Fruit fly (Drosophila melanogaster): ENCODE data around the gene CG7142.

CG7142 gene

DNA sequence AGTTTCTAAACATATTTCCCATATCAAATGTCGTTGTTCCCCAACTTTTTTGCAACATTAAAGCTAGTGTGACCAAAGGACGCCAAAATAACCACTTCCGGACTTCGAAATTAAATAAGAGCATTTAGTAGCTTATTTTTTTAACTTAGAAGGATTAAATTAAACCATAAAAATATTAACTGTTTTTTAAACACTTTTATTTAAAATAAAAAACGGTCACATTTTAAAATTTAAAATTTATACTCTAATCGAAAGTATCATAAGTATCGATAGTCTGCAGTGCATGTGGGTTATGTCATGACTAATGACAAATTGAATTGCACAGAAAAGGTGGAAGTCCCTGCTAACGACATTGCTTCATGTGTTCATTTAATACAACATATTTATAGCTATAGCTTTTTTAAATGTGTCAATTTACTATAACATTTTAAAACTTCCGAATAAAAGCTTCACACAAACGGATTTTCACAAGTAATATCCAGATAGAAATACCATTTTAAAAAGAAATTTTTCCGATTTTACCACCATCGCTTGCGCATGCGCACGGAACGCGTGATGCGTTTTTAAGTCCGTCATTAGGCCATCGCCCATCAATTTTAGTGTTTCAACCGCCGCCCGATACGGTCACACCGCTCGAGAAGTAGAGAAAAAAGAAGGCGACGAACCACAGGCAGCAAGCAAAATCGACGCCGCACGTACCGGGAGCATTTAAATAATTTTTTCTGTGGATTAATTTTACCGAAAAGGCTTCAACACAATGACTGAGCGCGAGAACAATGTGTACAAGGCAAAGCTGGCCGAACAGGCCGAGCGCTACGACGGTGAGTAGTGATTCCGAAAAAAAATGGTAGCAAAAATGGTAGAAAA, 37.0 kb downstream of the CG7142 start, which contains the start of the genes CG7156 and 14-3-3epsilon (continued):
- TF ChIP-seq Hr51 (GFP tag; optimal IDR thresholded peaks at IDR 0.05) = no peak
- TF ChIP-seq CG43689 (GFP tag; IDR thresholded peaks at IDR 0.05) = no peak
- TF ChIP-seq CG11696 (GFP tag; IDR thresholded peaks at IDR 0.05) = no peak
- TF ChIP-seq phol (tag; optimal IDR thresholded peaks at IDR 0.05) = peak; percentile 82
- peak; percentile 71 for TF ChIP-seq Abd-B (GFP tag; optimal IDR thresholded peaks at IDR 0.05)
- peak; percentile 3 for TF ChIP-seq ATbp (GFP tag; optimal IDR thresholded peaks at IDR 0.05)
- peak; percentile 46 for TF ChIP-seq CG2120 (GFP tag; optimal IDR thresholded peaks at IDR 0.05)
- TF ChIP-seq CG4617 (GFP tag; optimal IDR thresholded peaks at IDR 0.05; ENCODE audit: borderline replicate concordance) = peak; percentile 40
- peak in 1 of 3 experiments; percentile 57 for TF ChIP-seq lola (GFP tag; optimal IDR thresholded peaks at IDR 0.05)
- no peak; the same call in 1 of the 2 replicates for TF ChIP-seq ato (GFP tag; IDR thresholded peaks at IDR 0.05; ENCODE audit: partially characterized antibody)
- peak; percentile 36 for TF ChIP-seq CG12104 (GFP tag; optimal IDR thresholded peaks at IDR 0.05)
- no peak for TF ChIP-seq CG14014 (GFP tag; IDR thresholded peaks at IDR 0.05)
- TF ChIP-seq CG16779 (GFP tag; IDR thresholded peaks at IDR 0.05) = no peak
- TF ChIP-seq sens-2 (GFP tag; IDR thresholded peaks at IDR 0.05) = no peak
- no peak for TF ChIP-seq ro (GFP tag; IDR thresholded peaks at IDR 0.05)
- TF ChIP-seq nerfin-1 (tag; optimal IDR thresholded peaks at IDR 0.05) = peak; percentile 7
- peak; percentile 60 for TF ChIP-seq knrl (GFP tag; IDR thresholded peaks at IDR 0.05; ENCODE audit: partially characterized antibody)
- TF ChIP-seq Myb (GFP tag; optimal IDR thresholded peaks at IDR 0.05) = peak; percentile 59
- peak; percentile 57; the same call in 1 of the 2 replicates for TF ChIP-seq CG32532 (GFP tag; IDR thresholded peaks at IDR 0.05)
- TF ChIP-seq D19B (GFP tag; optimal IDR thresholded peaks at IDR 0.05) = no peak
- TF ChIP-seq gce (GFP tag; IDR thresholded peaks at IDR 0.05) = no peak
- TF ChIP-seq CG9609 (GFP tag; optimal IDR thresholded peaks at IDR 0.05) = no peak
- no peak for TF ChIP-seq C15 (GFP tag; IDR thresholded peaks at IDR 0.05)
- peak; percentile 11 for TF ChIP-seq CG10462 (GFP tag; optimal IDR thresholded peaks at IDR 0.05)
- TF ChIP-seq CG18619 (GFP tag; optimal IDR thresholded peaks at IDR 0.05) = peak; percentile 29
- no peak for TF ChIP-seq h (optimal IDR thresholded peaks at IDR 0.05)
- TF ChIP-seq vvl (GFP tag; IDR thresholded peaks at IDR 0.05) = peak; percentile 81
- no peak for TF ChIP-seq CG9876 (GFP tag; optimal IDR thresholded peaks at IDR 0.05)
- no peak for TF ChIP-seq dan (GFP tag; IDR thresholded peaks at IDR 0.05)
- no peak for TF ChIP-seq dmrt99B (tag; optimal IDR thresholded peaks at IDR 0.05)
- TF ChIP-seq CG8478 (optimal IDR thresholded peaks at IDR 0.05) = peak; percentile 91
- TF ChIP-seq ac (GFP tag; optimal IDR thresholded peaks at IDR 0.05) = no peak
- TF ChIP-seq Doc3 (GFP tag; IDR thresholded peaks at IDR 0.05; ENCODE audit: partially characterized antibody) = no peak
- TF ChIP-seq CG17612 (GFP tag; IDR thresholded peaks at IDR 0.05) = no peak
- TF ChIP-seq cad (GFP tag; optimal IDR thresholded peaks at IDR 0.05) = no peak
- no peak for TF ChIP-seq Trl (optimal IDR thresholded peaks at IDR 0.05)
- peak; percentile 10 for TF ChIP-seq Trl (GFP tag; optimal IDR thresholded peaks at IDR 0.05)
- TF ChIP-seq Hsf (GFP tag; optimal IDR thresholded peaks at IDR 0.05) = peak; percentile 43
- TF ChIP-seq CG10565 (GFP tag; optimal IDR thresholded peaks at IDR 0.05) = no peak
- TF ChIP-seq HLH54F (GFP tag; optimal IDR thresholded peaks at IDR 0.05) = no peak
- peak; percentile 41 for TF ChIP-seq nom (GFP tag; optimal IDR thresholded peaks at IDR 0.05)
- TF ChIP-seq onecut (GFP tag; IDR thresholded peaks at IDR 0.05) = peak; percentile 25; the same call in 1 of the 2 replicates
- TF ChIP-seq pita (GFP tag; optimal IDR thresholded peaks at IDR 0.05) = peak; percentile 91
- no peak for TF ChIP-seq Tbp (GFP tag; optimal IDR thresholded peaks at IDR 0.05)
- peak; percentile 30 for TF ChIP-seq CG10654 (GFP tag; optimal IDR thresholded peaks at IDR 0.05)
- TF ChIP-seq Gug (GFP tag; IDR thresholded peaks at IDR 0.05) = no peak
- TF ChIP-seq Ssrp (tag; optimal IDR thresholded peaks at IDR 0.05) = no peak
- TF ChIP-seq ind (GFP tag; optimal IDR thresholded peaks at IDR 0.05) = peak; percentile 32
- no peak for TF ChIP-seq Elba2 (GFP tag; optimal IDR thresholded peaks at IDR 0.05)
- TF ChIP-seq CG3726 (GFP tag; IDR thresholded peaks at IDR 0.05) = no peak
